Worm (Caenorhabditis elegans) whole organism, mixed stage, embryonic: ENCODE data around the gene srg-60.

Experiments
- M03D4.4 ChIP-seq: sonication (generic microtip); optimal IDR thresholded peaks from 2 replicates; lab custom pipeline; 2017; ENCODE audit warnings: mild to moderate bottlenecking, missing genetic modification characterization, missing compliant biosample characterization
- bed-3 ChIP-seq: fragments of 200-800 bp; sonication (Bioruptor generic); optimal IDR thresholded peaks from 3 replicates; lab custom pipeline; 2018; ENCODE audit warnings: mild to moderate bottlenecking, missing genetic modification characterization, moderate library complexity, missing compliant biosample characterization
- blmp-1 ChIP-seq: fragments of 150-350 bp; optimal IDR thresholded peaks from 2 replicates; lab custom pipeline; 2014; ENCODE audit warnings: missing biosample characterization, missing genetic modification characterization
- ceh-39 ChIP-seq: fragments of 150-350 bp; optimal IDR thresholded peaks from 2 replicates; lab custom pipeline; 2014; ENCODE audit warnings: missing biosample characterization, missing genetic modification characterization
- ceh-43 ChIP-seq: fragments of 200-800 bp; sonication (Bioruptor generic); optimal IDR thresholded peaks from 2 replicates; lab custom pipeline; 2018; ENCODE audit warnings: mild to moderate bottlenecking, missing genetic modification characterization, moderate library complexity, missing compliant biosample characterization
- ces-1 ChIP-seq: fragments of 150-350 bp; optimal IDR thresholded peaks from 2 replicates; lab custom pipeline; 2014; ENCODE audit warnings: missing biosample characterization, missing genetic modification reagents, missing genetic modification characterization
- cnd-1 ChIP-seq: fragments of 200-800 bp; sonication (Bioruptor generic); optimal IDR thresholded peaks from 2 replicates; lab custom pipeline; 2018; ENCODE audit warnings: mild to moderate bottlenecking, missing genetic modification characterization, missing compliant biosample characterization
- drap-1 ChIP-seq: fragments of 200-800 bp; sonication (Bioruptor generic); optimal IDR thresholded peaks from 3 replicates; lab custom pipeline; 2018; ENCODE audit warnings: mild to moderate bottlenecking, missing genetic modification characterization, missing compliant biosample characterization
- elt-1 ChIP-seq: sonication (generic microtip); optimal IDR thresholded peaks from 2 replicates; lab custom pipeline; 2017; ENCODE audit warnings: missing genetic modification characterization, mild to moderate bottlenecking, missing compliant biosample characterization, antibody characterized with exemption, moderate library complexity, borderline replicate concordance; ENCODE audit not compliant: insufficient read depth
- flh-1 ChIP-seq: fragments of 200-800 bp; sonication (Bioruptor generic); optimal IDR thresholded peaks from 2 replicates; lab custom pipeline; 2018; ENCODE audit warnings: mild to moderate bottlenecking, missing genetic modification characterization, moderate library complexity, missing compliant biosample characterization
- ham-2 ChIP-seq: fragments of 200-800 bp; sonication (Bioruptor generic); optimal IDR thresholded peaks from 2 replicates; lab custom pipeline; 2018; ENCODE audit warnings: mild to moderate bottlenecking, missing genetic modification characterization, missing compliant biosample characterization
- lin-13 ChIP-seq: fragments of 150-350 bp; optimal IDR thresholded peaks from 2 replicates; lab custom pipeline; 2014; ENCODE audit warnings: missing biosample characterization, missing genetic modification characterization
- lin-32 ChIP-seq: fragments of 200-800 bp; sonication (Bioruptor generic); optimal IDR thresholded peaks from 2 replicates; lab custom pipeline; 2018; ENCODE audit warnings: mild to moderate bottlenecking, missing genetic modification characterization, missing compliant biosample characterization
- lsy-2 ChIP-seq: fragments of 150-350 bp; optimal IDR thresholded peaks from 2 replicates; lab custom pipeline; 2014; ENCODE audit warnings: missing biosample characterization, missing genetic modification characterization
- mep-1 ChIP-seq: fragments of 150-350 bp; optimal IDR thresholded peaks from 2 replicates; lab custom pipeline; 2017; ENCODE audit warnings: missing biosample characterization, missing genetic modification reagents, missing genetic modification characterization, inconsistent platforms
- mls-2 ChIP-seq: sonication (generic microtip); optimal IDR thresholded peaks from 2 replicates; lab custom pipeline; 2016; ENCODE audit warnings: mild to moderate bottlenecking, missing genetic modification characterization, moderate library complexity, missing compliant biosample characterization
- nhr-12 ChIP-seq: fragments of 150-350 bp; optimal IDR thresholded peaks from 2 replicates; lab custom pipeline; 2014; ENCODE audit warnings: missing biosample characterization, missing genetic modification characterization
- nhr-2 ChIP-seq: fragments of 150-350 bp; optimal IDR thresholded peaks from 2 replicates; lab custom pipeline; 2014; ENCODE audit warnings: missing biosample characterization, missing genetic modification characterization
- nhr-237 ChIP-seq: fragments of 150-350 bp; optimal IDR thresholded peaks from 2 replicates; lab custom pipeline; 2014; ENCODE audit warnings: missing biosample characterization, missing genetic modification characterization
- nhr-28 ChIP-seq: fragments of 150-350 bp; optimal IDR thresholded peaks from 2 replicates; lab custom pipeline; 2014; ENCODE audit warnings: missing biosample characterization, missing genetic modification characterization
- nhr-76 ChIP-seq: sonication (generic microtip); optimal IDR thresholded peaks from 2 replicates; lab custom pipeline; 2017; ENCODE audit warnings: missing biosample characterization, missing genetic modification characterization
- pha-4 ChIP-seq: fragments of 150-350 bp; optimal IDR thresholded peaks from 2 replicates; lab custom pipeline; 2018; ENCODE audit warnings: missing biosample characterization, missing genetic modification reagents, missing genetic modification characterization
- sem-2 ChIP-seq: fragments of 200-800 bp; sonication (Bioruptor generic); optimal IDR thresholded peaks from 2 replicates; lab custom pipeline; 2018; ENCODE audit warnings: mild to moderate bottlenecking, missing genetic modification characterization, missing compliant biosample characterization
- sptf-1 ChIP-seq: sonication (generic microtip); optimal IDR thresholded peaks from 2 replicates; lab custom pipeline; 2017; ENCODE audit warnings: mild to moderate bottlenecking, missing genetic modification characterization, moderate library complexity, missing compliant biosample characterization
- tbx-8 ChIP-seq: fragments of 200-800 bp; sonication (Bioruptor generic); optimal IDR thresholded peaks from 2 replicates; lab custom pipeline; 2018; ENCODE audit warnings: mild to moderate bottlenecking, missing genetic modification characterization, moderate library complexity, missing compliant biosample characterization
- unc-120 ChIP-seq: sonication (generic microtip); optimal IDR thresholded peaks from 2 replicates; lab custom pipeline; 2017; ENCODE audit warnings: missing genetic modification characterization, missing compliant biosample characterization; ENCODE audit not compliant: poor library complexity, severe bottlenecking
- unc-39 ChIP-seq: fragments of 150-350 bp; optimal IDR thresholded peaks from 2 replicates; lab custom pipeline; 2014; ENCODE audit warnings: missing biosample characterization, missing genetic modification characterization
- unc-62 ChIP-seq: fragments of 150-350 bp; optimal IDR thresholded peaks from 2 replicates; lab custom pipeline; 2014; ENCODE audit warnings: missing biosample characterization, missing genetic modification reagents, missing genetic modification characterization
- zip-8 ChIP-seq: fragments of 150-350 bp; optimal IDR thresholded peaks from 2 replicates; lab custom pipeline; 2014; ENCODE audit warnings: missing biosample characterization, missing genetic modification characterization
- ztf-11 ChIP-seq: fragments of 150-350 bp; optimal IDR thresholded peaks from 2 replicates; lab custom pipeline; 2014; ENCODE audit warnings: missing biosample characterization, missing genetic modification characterization

The srg-60 gene

ce11 chrV:2759456-2759855 lies 37.0 kb upstream of the srg-60 start, which contains the start of gene srg-58:
TSS of gene srg-58 (minus strand) at chrV:2759556.
- TF ChIP-seq nhr-76 (tag; lab: Kevin White, UChicago), result no peak
- no peak for TF ChIP-seq tbx-8 (GFP tag; lab: Kevin White, UChicago)
- TF ChIP-seq sptf-1 (tag; lab: Kevin White, UChicago), result no peak
- no peak for TF ChIP-seq nhr-28
- TF ChIP-seq cnd-1 (tag; lab: Kevin White, UChicago), result no peak
- no peak for TF ChIP-seq unc-120 (tag; lab: Kevin White, UChicago)
- TF ChIP-seq, all 35 proteins: peak for 0

- no peak for TF ChIP-seq nhr-2 (tag; lab: Kevin White, UChicago)
- TF ChIP-seq nhr-12 (tag; lab: Kevin White, UChicago), result no peak
- TF ChIP-seq ces-1 (GFP tag; lab: Kevin White, UChicago), result no peak
- no peak for TF ChIP-seq lin-13 (tag; lab: Kevin White, UChicago)
- TF ChIP-seq lsy-2, result no peak
- TF ChIP-seq mls-2 (tag; lab: Kevin White, UChicago), result no peak
- TF ChIP-seq nhr-237 (tag; lab: Kevin White, UChicago), result no peak
- TF ChIP-seq elt-1 (tag; lab: Kevin White, UChicago), result no peak
- TF ChIP-seq ceh-39 (tag; lab: Kevin White, UChicago), result no peak
- TF ChIP-seq bed-3 (GFP tag; lab: Kevin White, UChicago), result no peak
- no peak for TF ChIP-seq ceh-43 (GFP tag; lab: Kevin White, UChicago)
- no peak for TF ChIP-seq lin-32 (GFP tag; lab: Kevin White, UChicago)
- no peak for TF ChIP-seq sptf-1 (tag; lab: Kevin White, UChicago)
- TF ChIP-seq nhr-76 (tag; lab: Kevin White, UChicago), result no peak
Measured at ce11 chrV:2758437-2758836, 36.0 kb upstream of the srg-60 start.

- TF ChIP-seq mls-2 (tag; lab: Kevin White, UChicago) (no peak), flh-1 (GFP tag; lab: Kevin White, UChicago) (no peak), M03D4.4 (tag; lab: Kevin White, UChicago) (no peak), bed-3 (GFP tag; lab: Kevin White, UChicago) (no peak), pha-4 (tag; lab: Kevin White, UChicago) (no peak), unc-62 (GFP tag; lab: Kevin White, UChicago) (no peak), ztf-11 (no peak), nhr-2 (tag; lab: Kevin White, UChicago) (no peak), drap-1 (GFP tag; lab: Kevin White, UChicago) (no peak), unc-39 (tag; lab: Kevin White, UChicago) (no peak), sem-2 (no peak), elt-1 (tag; lab: Kevin White, UChicago) (no peak), ces-1 (GFP tag; lab: Kevin White, UChicago) (no peak), nhr-12 (tag; lab: Kevin White, UChicago) (no peak), unc-120 (tag; lab: Kevin White, UChicago) (no peak), blmp-1 (tag; lab: Kevin White, UChicago) (no peak), mep-1 (no peak)
- TF ChIP-seq, all 35 proteins: peak for 0
Measured at ce11 chrV:2757226-2757893, 34.9 kb upstream of the srg-60 start, which contains the start of gene srx-28. TSS of gene srx-28 (minus strand) at chrV:2757276.

- TF ChIP-seq cnd-1 (tag; lab: Kevin White, UChicago) (no peak), lsy-2 (no peak)
- TF ChIP-seq, all 35 proteins: peak for 0
Measured at ce11 chrV:2753007-2753406, 30.6 kb upstream of the srg-60 start, which contains the start of gene srx-26. TSS of gene srx-26 (minus strand) at chrV:2753107.

ce11 chrV:2750006-2750405 lies 27.6 kb upstream of the srg-60 start, which contains the start of gene srx-24:
TSS of gene srx-24 (minus strand) at chrV:2750106.
- TF ChIP-seq ces-1 (GFP tag; lab: Kevin White, UChicago) (no peak), nhr-237 (tag; lab: Kevin White, UChicago) (no peak), unc-39 (tag; lab: Kevin White, UChicago) (no peak), lin-32 (GFP tag; lab: Kevin White, UChicago) (no peak), cnd-1 (tag; lab: Kevin White, UChicago) (no peak), unc-62 (GFP tag; lab: Kevin White, UChicago) (no peak), zip-8 (tag; lab: Kevin White, UChicago) (no peak), M03D4.4 (tag; lab: Kevin White, UChicago) (no peak), nhr-12 (tag; lab: Kevin White, UChicago) (no peak), unc-120 (tag; lab: Kevin White, UChicago) (no peak), ham-2 (GFP tag; lab: Kevin White, UChicago) (no peak), ceh-43 (GFP tag; lab: Kevin White, UChicago) (no peak)
